Worm (Caenorhabditis elegans) whole organism, young adult: Measurements from ENCODE around the gene ify-1.

Source experiments
- Y67H2A.10 ChIP-seq: fragments of 200-800 bp; sonication (Bioruptor generic); conservative IDR thresholded peaks from 2 replicates; pipeline ENCODE4 v1.3.6; 2022; ENCODE audit warnings: missing genetic modification reagents, missing genetic modification characterization, missing compliant biosample characterization
- atf-7 ChIP-seq: sonication (generic microtip); optimal IDR thresholded peaks from 2 replicates; lab custom pipeline; 2017; ENCODE audit warnings: mild to moderate bottlenecking, missing genetic modification characterization, missing compliant biosample characterization
- attf-6 ChIP-seq: fragments of 200-800 bp; sonication (Bioruptor generic); IDR thresholded peaks from 2 replicates; pipeline ENCODE4 v1.3.6; 2022; ENCODE audit warnings: missing genetic modification reagents, missing genetic modification characterization, missing compliant biosample characterization
- repo-1 ChIP-seq: sonication (generic microtip); optimal IDR thresholded peaks from 2 replicates; lab custom pipeline; 2017; ENCODE audit warnings: mild to moderate bottlenecking, missing genetic modification characterization, missing compliant biosample characterization
- ztf-22 ChIP-seq: fragments of 200-800 bp; sonication (Bioruptor generic); optimal IDR thresholded peaks from 2 replicates; lab custom pipeline; 2018; ENCODE audit warnings: mild to moderate bottlenecking, missing genetic modification characterization, moderate library complexity, missing compliant biosample characterization

DNA sequence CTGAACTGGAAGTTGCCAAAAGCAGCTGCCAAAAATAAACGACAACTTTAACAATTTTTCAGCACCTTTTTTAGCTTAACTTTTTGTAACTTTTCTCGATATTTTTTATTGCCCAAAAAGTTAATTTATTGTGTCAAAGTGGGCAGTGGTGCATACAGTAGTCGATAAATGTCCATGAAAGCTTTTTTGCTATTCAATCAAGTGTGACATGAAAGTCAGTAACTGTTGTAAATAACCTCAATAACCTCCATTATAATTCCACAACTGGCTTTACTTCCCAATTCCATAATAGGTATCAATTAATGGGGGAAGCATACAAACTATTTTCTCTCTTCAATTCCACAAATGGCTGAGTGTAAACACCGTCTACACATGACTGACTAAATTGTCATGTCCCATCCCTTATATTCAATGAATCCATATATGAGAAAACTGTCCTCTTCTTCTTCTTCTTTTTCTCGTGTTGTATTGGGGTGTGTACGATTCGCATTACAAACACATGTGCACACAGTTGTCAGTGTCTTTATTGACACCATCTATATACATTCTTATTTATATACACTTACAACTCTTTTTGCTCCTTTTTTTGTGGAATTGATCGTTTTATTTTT is 6.7 kb downstream of the ify-1 start:
- TF ChIP-seq ztf-22 (GFP tag; lab: Kevin White, UChicago) (no peak), attf-6 (GFP tag; lab: Robert Waterston, UW) (no peak), atf-7 (tag; lab: Kevin White, UChicago) (no peak), repo-1 (tag; lab: Kevin White, UChicago) (no peak), Y67H2A.10 (GFP tag; lab: Robert Waterston, UW) (no peak)
